Worm (Caenorhabditis elegans) whole organism, L1 larva: ENCODE data around the gene W07G4.2.

Experiments
- C04F5.9 ChIP-seq: sonication (generic microtip); optimal IDR thresholded peaks from 2 replicates; lab custom pipeline; 2016; ENCODE audit warnings: missing genetic modification characterization, missing compliant biosample characterization
- C16A3.4 ChIP-seq: fragments of 150-350 bp; optimal IDR thresholded peaks from 2 replicates; lab custom pipeline; 2014; ENCODE audit warnings: missing biosample characterization, missing genetic modification characterization
- Y116A8C.19 ChIP-seq: sonication (generic microtip); optimal IDR thresholded peaks from 2 replicates; lab custom pipeline; 2016; ENCODE audit warnings: missing compliant biosample characterization, missing genetic modification characterization, borderline replicate concordance
- aha-1 ChIP-seq: fragments of 150-350 bp; optimal IDR thresholded peaks from 2 replicates; lab custom pipeline; 2014; ENCODE audit warnings: missing biosample characterization, missing genetic modification characterization
- aly-2 ChIP-seq: fragments of 150-350 bp; optimal IDR thresholded peaks from 2 replicates; lab custom pipeline; 2014; ENCODE audit warnings: missing biosample characterization, missing genetic modification characterization
- ceh-63 ChIP-seq: fragments of 200-800 bp; sonication (Bioruptor generic); optimal IDR thresholded peaks from 2 replicates; lab custom pipeline; 2018; ENCODE audit warnings: mild to moderate bottlenecking, missing genetic modification characterization, missing compliant biosample characterization
- ceh-8 ChIP-seq: fragments of 200-800 bp; sonication (Bioruptor generic); optimal IDR thresholded peaks from 2 replicates; lab custom pipeline; 2018; ENCODE audit warnings: mild to moderate bottlenecking, missing genetic modification characterization, moderate library complexity, missing compliant biosample characterization
- dpl-1 ChIP-seq, 3 experiments: fragments of 150-350 bp in 2 of 3; sonication (generic microtip) in 1 of 3; optimal IDR thresholded peaks; 2 replicates each; lab custom pipeline; 2014 to 2017; ENCODE audit warnings: missing biosample characterization in 3 of 3, missing genetic modification characterization in 3 of 3, missing genetic modification reagents in 3 of 3
- efl-1 ChIP-seq, 4 experiments: fragments of 150-350 bp; optimal IDR thresholded peaks in 3 of 4; peaks in 1 of 4; 1 replicate in 1 of 4; 2 replicates in 3 of 4; lab custom pipeline; 2014; ENCODE audit warnings: missing biosample characterization in 2 of 4, missing genetic modification characterization in 2 of 4, missing genetic modification reagents in 2 of 4
- efl-3 ChIP-seq: fragments of 200-800 bp; sonication (Bioruptor generic); optimal IDR thresholded peaks from 2 replicates; lab custom pipeline; 2018; ENCODE audit warnings: mild to moderate bottlenecking, missing genetic modification characterization, missing compliant biosample characterization
- elt-2 ChIP-seq: sonication (generic microtip); optimal IDR thresholded peaks from 2 replicates; lab custom pipeline; 2016; ENCODE audit warnings: missing genetic modification characterization, mild to moderate bottlenecking, inconsistent platforms, missing compliant biosample characterization, missing genetic modification reagents
- ets-5 ChIP-seq: fragments of 200-800 bp; sonication (Bioruptor generic); IDR thresholded peaks from 2 replicates; pipeline ENCODE4 v1.3.6; 2022; ENCODE audit warnings: missing genetic modification characterization, missing compliant biosample characterization
- fkh-4 ChIP-seq: sonication (generic microtip); optimal IDR thresholded peaks from 2 replicates; lab custom pipeline; 2016; ENCODE audit warnings: missing compliant biosample characterization, missing genetic modification characterization, borderline replicate concordance
- fos-1 ChIP-seq: fragments of 150-350 bp; optimal IDR thresholded peaks from 2 replicates; lab custom pipeline; 2014; ENCODE audit warnings: missing biosample characterization, missing genetic modification characterization
- hlh-17 ChIP-seq: fragments of 200-800 bp; sonication (Bioruptor generic); optimal IDR thresholded peaks from 2 replicates; lab custom pipeline; 2018; ENCODE audit warnings: missing genetic modification characterization, mild to moderate bottlenecking, missing compliant biosample characterization, moderate library complexity, borderline replicate concordance
- irx-1 ChIP-seq: sonication (generic microtip); optimal IDR thresholded peaks from 2 replicates; lab custom pipeline; 2016; ENCODE audit warnings: missing genetic modification characterization, missing compliant biosample characterization
- isw-1 ChIP-seq: fragments of 200-800 bp; sonication (Bioruptor generic); IDR thresholded peaks from 2 replicates; pipeline ENCODE4 v1.3.6; 2022; ENCODE audit warnings: missing genetic modification characterization, missing compliant biosample characterization
- jun-1 ChIP-seq: fragments of 150-350 bp; optimal IDR thresholded peaks from 2 replicates; lab custom pipeline; 2014; ENCODE audit warnings: missing biosample characterization, missing genetic modification reagents, missing genetic modification characterization
- lin-13 ChIP-seq: fragments of 150-350 bp; optimal IDR thresholded peaks from 2 replicates; lab custom pipeline; 2014; ENCODE audit warnings: missing biosample characterization, missing genetic modification reagents, missing genetic modification characterization
- lin-14 ChIP-seq: fragments of 200-800 bp; sonication (Bioruptor generic); optimal IDR thresholded peaks from 2 replicates; lab custom pipeline; 2018; ENCODE audit warnings: mild to moderate bottlenecking, missing genetic modification characterization, moderate library complexity, missing compliant biosample characterization
- lin-15B ChIP-seq: fragments of 150-350 bp; sonication (generic microtip); optimal IDR thresholded peaks from 3 replicates; lab custom pipeline; 2014; ENCODE audit warnings: missing biosample characterization, missing genetic modification characterization
- lin-35 ChIP-seq, 2 experiments: fragments of 150-350 bp; optimal IDR thresholded peaks; 2 replicates each; lab custom pipeline; 2014; ENCODE audit warnings: missing biosample characterization in 2 of 2, missing genetic modification characterization in 2 of 2, missing genetic modification reagents in 2 of 2
- lir-3 ChIP-seq: sonication (generic microtip); optimal IDR thresholded peaks from 2 replicates; lab custom pipeline; 2016; ENCODE audit warnings: mild to moderate bottlenecking, missing genetic modification characterization, moderate library complexity, missing compliant biosample characterization; ENCODE audit not compliant: poor library complexity
- nhr-12 ChIP-seq: sonication (generic microtip); optimal IDR thresholded peaks from 2 replicates; lab custom pipeline; 2017; ENCODE audit warnings: missing biosample characterization, missing genetic modification characterization
- nhr-19 ChIP-seq: fragments of 200-800 bp; sonication (Bioruptor generic); conservative IDR thresholded peaks from 2 replicates; pipeline ENCODE4 v1.3.6; 2022; ENCODE audit warnings: missing genetic modification characterization, missing compliant biosample characterization
- nhr-20 ChIP-seq: sonication (generic microtip); optimal IDR thresholded peaks from 2 replicates; lab custom pipeline; 2016; ENCODE audit warnings: mild to moderate bottlenecking, missing genetic modification characterization, missing compliant biosample characterization
- nhr-71 ChIP-seq: sonication (generic microtip); optimal IDR thresholded peaks from 2 replicates; lab custom pipeline; 2016; ENCODE audit warnings: mild to moderate bottlenecking, missing genetic modification characterization, moderate library complexity, missing compliant biosample characterization
- nhr-77 ChIP-seq: fragments of 150-350 bp; optimal IDR thresholded peaks from 2 replicates; lab custom pipeline; 2014; ENCODE audit warnings: missing biosample characterization, missing genetic modification characterization
- nhr-85 ChIP-seq: sonication (generic microtip); peaks from one replicate; lab custom pipeline; 2016; ENCODE audit warnings: missing genetic modification characterization, inconsistent platforms, missing compliant biosample characterization
- pag-3 ChIP-seq: sonication (generic microtip); optimal IDR thresholded peaks from 2 replicates; lab custom pipeline; 2017; ENCODE audit warnings: missing genetic modification characterization, mild to moderate bottlenecking, missing compliant biosample characterization, antibody characterized with exemption, borderline replicate concordance; ENCODE audit not compliant: insufficient read depth
- pax-3 ChIP-seq: fragments of 200-800 bp; sonication (Bioruptor generic); optimal IDR thresholded peaks from 2 replicates; lab custom pipeline; 2018; ENCODE audit warnings: mild to moderate bottlenecking, missing genetic modification characterization, moderate library complexity, missing compliant biosample characterization
- pqm-1 ChIP-seq: sonication (generic microtip); optimal IDR thresholded peaks from 3 replicates; lab custom pipeline; 2017; ENCODE audit warnings: missing biosample characterization, missing genetic modification characterization
- skn-1 ChIP-seq: fragments of 150-350 bp; optimal IDR thresholded peaks from 2 replicates; lab custom pipeline; 2014; ENCODE audit warnings: missing biosample characterization, missing genetic modification characterization
- tbx-2 ChIP-seq: sonication (generic microtip); optimal IDR thresholded peaks from 2 replicates; lab custom pipeline; 2016; ENCODE audit warnings: missing genetic modification characterization, missing compliant biosample characterization
- tlp-1 ChIP-seq: fragments of 150-350 bp; optimal IDR thresholded peaks from 2 replicates; lab custom pipeline; 2014; ENCODE audit warnings: missing biosample characterization, missing genetic modification characterization
- unc-62 ChIP-seq: fragments of 150-350 bp; optimal IDR thresholded peaks from 2 replicates; lab custom pipeline; 2014; ENCODE audit warnings: missing biosample characterization, missing genetic modification reagents, missing genetic modification characterization
- unc-98 ChIP-seq: fragments of 200-800 bp; sonication (Bioruptor generic); IDR thresholded peaks from 2 replicates; pipeline ENCODE4 v1.3.6; 2022; ENCODE audit warnings: missing genetic modification characterization, missing compliant biosample characterization
- vab-15 ChIP-seq: sonication (generic microtip); optimal IDR thresholded peaks from 2 replicates; lab custom pipeline; 2017; ENCODE audit warnings: missing genotype, mild to moderate bottlenecking, missing genetic modification characterization, missing compliant biosample characterization
- xbp-1 ChIP-seq: sonication (generic microtip); optimal IDR thresholded peaks from 2 replicates; lab custom pipeline; 2016; ENCODE audit warnings: missing genetic modification characterization, missing compliant biosample characterization
- zag-1 ChIP-seq: fragments of 150-350 bp; optimal IDR thresholded peaks from 2 replicates; lab custom pipeline; 2014; ENCODE audit warnings: missing biosample characterization, missing genetic modification characterization
- ztf-11 ChIP-seq, 2 experiments: sonication (generic microtip); optimal IDR thresholded peaks; 2 replicates each; lab custom pipeline; 2016 to 2017; ENCODE audit warnings: missing genetic modification characterization in 2 of 2, missing biosample characterization in 1 of 2, missing compliant biosample characterization in 1 of 2

W07G4.2 gene

ce11 chrV:13045017-13045416 lies 8.7 kb upstream of the W07G4.2 start:
- TF ChIP-seq lir-3 (tag; lab: Kevin White, UChicago) (no peak), tlp-1 (tag; lab: Kevin White, UChicago) (no peak), tbx-2 (no peak), isw-1 (GFP tag; lab: Robert Waterston, UW) (no peak)

ce11 chrV:13043832-13044521 lies 7.6 kb upstream of the W07G4.2 start:
- TF ChIP-seq pag-3 (tag; lab: Kevin White, UChicago): no peak
- TF ChIP-seq ceh-8 (GFP tag; lab: Kevin White, UChicago): no peak
- no peak for TF ChIP-seq efl-1 (optimal IDR thresholded peaks at IDR 0.05; lab: Kevin White, UChicago)
- peak in 1 of 2 experiments; percentile 62 for TF ChIP-seq efl-1 (GFP tag; optimal IDR thresholded peaks at IDR 0.05 in 1 of 2; lab: Kevin White, UChicago)
- no peak for TF ChIP-seq vab-15 (tag; lab: Kevin White, UChicago)
- no peak for TF ChIP-seq hlh-17 (GFP tag; lab: Kevin White, UChicago)
- TF ChIP-seq lin-35 (GFP tag; optimal IDR thresholded peaks at IDR 0.05; lab: Kevin White, UChicago): peak in 1 of 2 experiments; percentile 9
- peak; percentile 25 for TF ChIP-seq jun-1 (tag; lab: Kevin White, UChicago)
- no peak for TF ChIP-seq tbx-2
- peak; percentile 62 for TF ChIP-seq elt-2

ce11 chrV:13043195-13043762 lies 6.9 kb upstream of the W07G4.2 start, which contains the start of gene lap-2:
Gene lap-2, plus strand, starts transcription at chrV:13043712.
- peak; percentile 19 for TF ChIP-seq nhr-85 (tag; lab: Kevin White, UChicago)
- TF ChIP-seq jun-1 (tag; lab: Kevin White, UChicago): peak; percentile 5
- TF ChIP-seq C04F5.9: no peak
- TF ChIP-seq lin-14 (GFP tag; lab: Kevin White, UChicago): peak; percentile 41
- no peak for TF ChIP-seq ztf-11 (tag; optimal IDR thresholded peaks at IDR 0.05; lab: Kevin White, UChicago)
- TF ChIP-seq pqm-1 (tag; lab: Kevin White, UChicago): peak; percentile 21
- TF ChIP-seq nhr-20: peak; percentile 29
- peak; percentile 91 for TF ChIP-seq elt-2
- no peak for TF ChIP-seq zag-1 (tag; lab: Kevin White, UChicago)
- no peak for TF ChIP-seq nhr-77 (tag; lab: Kevin White, UChicago)
- no peak for TF ChIP-seq pag-3 (tag; lab: Kevin White, UChicago)
- TF ChIP-seq fos-1: no peak
- peak in 1 of 2 experiments; percentile 39 for TF ChIP-seq lin-35 (GFP tag; optimal IDR thresholded peaks at IDR 0.05; lab: Kevin White, UChicago)
- no peak for TF ChIP-seq efl-1 (optimal IDR thresholded peaks at IDR 0.05; lab: Kevin White, UChicago)
- peak in 1 of 2 experiments; percentile 6 for TF ChIP-seq efl-1 (GFP tag; optimal IDR thresholded peaks at IDR 0.05 in 1 of 2; lab: Kevin White, UChicago)
- peak; percentile 54 for TF ChIP-seq nhr-71 (tag; lab: Kevin White, UChicago)
- TF ChIP-seq dpl-1 (GFP tag; optimal IDR thresholded peaks at IDR 0.05; lab: Kevin White, UChicago): peak in 1 of 3 experiments; percentile 3
- 0 out of 2 replicates have a peak, but pooled peaks have one; percentile 13 for TF ChIP-seq nhr-19

- TF ChIP-seq irx-1 (tag; lab: Kevin White, UChicago) (peak; percentile 39), C16A3.4 (peak; percentile 88), xbp-1 (tag; lab: Kevin White, UChicago) (peak; percentile 78), fkh-4 (no peak), unc-98 (GFP tag; lab: Robert Waterston, UW) (no peak), lin-15B (tag; lab: Kevin White, UChicago) (no peak), C04F5.9 (peak; percentile 20), efl-1 (optimal IDR thresholded peaks at IDR 0.05; lab: Kevin White, UChicago) (peak; percentile 84), efl-1 (GFP tag; optimal IDR thresholded peaks at IDR 0.05 in 1 of 2; lab: Kevin White, UChicago) (peak; percentile 76 to 97), unc-62 (GFP tag; lab: Kevin White, UChicago) (no peak), ceh-63 (GFP tag; lab: Kevin White, UChicago) (no peak), pax-3 (tag; lab: Kevin White, UChicago) (peak; percentile 63), elt-2 (peak; percentile 37), Y116A8C.19 (tag; lab: Kevin White, UChicago) (no peak), lin-13 (GFP tag; lab: Kevin White, UChicago) (peak; percentile 71), efl-3 (GFP tag; lab: Kevin White, UChicago) (no peak), jun-1 (tag; lab: Kevin White, UChicago) (peak; percentile 71), aha-1 (tag; lab: Kevin White, UChicago) (no peak), isw-1 (GFP tag; lab: Robert Waterston, UW) (peak; percentile 30; the same call in 1 of the 2 replicates), ets-5 (GFP tag; lab: Robert Waterston, UW) (no peak), aly-2 (tag; lab: Kevin White, UChicago) (peak; percentile 67), ztf-11 (tag; optimal IDR thresholded peaks at IDR 0.05; lab: Kevin White, UChicago) (peak in 1 of 2 experiments; percentile 31), pqm-1 (tag; lab: Kevin White, UChicago) (no peak), nhr-12 (no peak), skn-1 (tag; lab: Kevin White, UChicago) (peak; percentile 71)
Observed at ce11 chrV:13041666-13042065, 5.3 kb upstream of the W07G4.2 start, which contains the start of gene scyl-1. Gene scyl-1, minus strand, starts transcription at chrV:13041721.
